Comparison of ENCODE assay signal across 1 fruit fly cellular context in the genomic region with DNA sequence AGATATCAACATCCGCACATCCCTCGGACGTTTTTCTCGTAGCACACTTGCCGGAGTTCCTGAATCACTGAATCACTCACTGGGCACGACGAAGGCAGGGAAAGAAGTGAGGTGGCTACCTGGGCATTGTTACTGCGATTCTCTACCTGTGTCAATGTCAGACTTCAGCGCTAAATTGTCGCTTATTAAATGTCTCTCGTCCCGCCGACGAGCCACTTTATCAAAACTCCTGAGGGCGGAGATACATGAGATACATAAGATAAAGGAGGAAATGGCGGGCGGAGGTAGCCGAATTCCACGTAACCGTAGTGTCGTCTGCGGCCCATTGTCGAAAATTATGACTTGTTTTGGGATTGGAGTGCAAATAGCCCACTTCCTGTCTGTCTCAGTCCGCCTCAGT.
TF ChIP-seq lines count a peak whose summit lies in the region.

No protein-coding gene starts in this region.

TF ChIP-seq in whole organism, embryonic, 481 proteins besides CTCF, POLR2A, EP300 and RAD21 (continued from another document):
- TF ChIP-seq stwl (tag; optimal IDR thresholded peaks at IDR 0.05; lab: Kevin White, UChicago) = no peak
